Fruit fly (Drosophila melanogaster) whole organism, adult: ENCODE data around the gene RpS19b.

Experiments used
- CG11617 ChIP-seq: fragments of 200-800 bp; sonication (Bioruptor generic); optimal IDR thresholded peaks from 2 replicates; lab custom pipeline; 2017; ENCODE audit warnings: mild to moderate bottlenecking, missing biosample characterization, missing genetic modification reagents, missing genetic modification characterization
- CG12768 ChIP-seq: fragments of 200-800 bp; sonication (Bioruptor generic); optimal IDR thresholded peaks from 2 replicates; lab custom pipeline; 2017; ENCODE audit warnings: missing biosample characterization, missing genetic modification characterization, mild to moderate bottlenecking, moderate library complexity, missing genetic modification reagents
- CG14711 ChIP-seq: fragments of 200-800 bp; sonication (Bioruptor generic); optimal IDR thresholded peaks from 2 replicates; lab custom pipeline; 2018; ENCODE audit warnings: missing biosample characterization, mild to moderate bottlenecking, missing genetic modification characterization, moderate library complexity
- CG1620 ChIP-seq: fragments of 200-800 bp; sonication (Bioruptor generic); optimal IDR thresholded peaks from 2 replicates; lab custom pipeline; 2016; ENCODE audit warnings: missing biosample characterization, missing genetic modification characterization
- CG33017 ChIP-seq: fragments of 200-800 bp; sonication (Bioruptor generic); optimal IDR thresholded peaks from 2 replicates; lab custom pipeline; 2018; ENCODE audit warnings: missing biosample characterization, mild to moderate bottlenecking, missing genetic modification characterization, moderate library complexity
- CG5204 ChIP-seq: fragments of 200-800 bp; sonication (Bioruptor generic); optimal IDR thresholded peaks from 2 replicates; lab custom pipeline; 2016; ENCODE audit warnings: missing biosample characterization, missing genetic modification characterization
- CG7045 ChIP-seq: fragments of 200-800 bp; sonication (Bioruptor generic); optimal IDR thresholded peaks from 2 replicates; lab custom pipeline; 2017; ENCODE audit warnings: missing biosample characterization, mild to moderate bottlenecking, missing genetic modification characterization
- CG7101 ChIP-seq: fragments of 200-800 bp; sonication (Bioruptor generic); optimal IDR thresholded peaks from 2 replicates; lab custom pipeline; 2018; ENCODE audit warnings: missing biosample characterization, mild to moderate bottlenecking, missing genetic modification characterization, moderate library complexity
- Clk ChIP-seq: fragments of 200-800 bp; sonication (Bioruptor generic); optimal IDR thresholded peaks from 2 replicates; lab custom pipeline; 2017; ENCODE audit warnings: missing biosample characterization, missing genetic modification characterization
- Crg-1 ChIP-seq: fragments of 200-800 bp; sonication (Bioruptor generic); optimal IDR thresholded peaks from 2 replicates; lab custom pipeline; 2016; ENCODE audit warnings: missing biosample characterization, missing genetic modification characterization
- Hr96 ChIP-seq: fragments of 200-800 bp; sonication (Bioruptor generic); optimal IDR thresholded peaks from 2 replicates; lab custom pipeline; 2016; ENCODE audit warnings: missing biosample characterization, missing genetic modification characterization
- Mnt ChIP-seq: fragments of 200-800 bp; sonication (Bioruptor generic); optimal IDR thresholded peaks from 2 replicates; lab custom pipeline; 2016; ENCODE audit warnings: missing biosample characterization, mild to moderate bottlenecking, missing genetic modification characterization
- bab1 ChIP-seq: fragments of 200-800 bp; sonication (Bioruptor generic); optimal IDR thresholded peaks from 3 replicates; lab custom pipeline; 2019; ENCODE audit warnings: missing biosample characterization, mild to moderate bottlenecking, missing genetic modification characterization, moderate library complexity
- cic ChIP-seq: fragments of 200-800 bp; sonication (Bioruptor generic); optimal IDR thresholded peaks from 2 replicates; lab custom pipeline; 2017; ENCODE audit warnings: missing biosample characterization, mild to moderate bottlenecking, missing genetic modification characterization, moderate library complexity
- cnc ChIP-seq, 2 experiments: fragments of >200 bp; optimal IDR thresholded peaks; 2 replicates each; lab custom pipeline; 2017
- kay ChIP-seq: fragments of 200-800 bp; sonication (Bioruptor generic); peaks from one replicate; lab custom pipeline; 2016; ENCODE audit warnings: missing biosample characterization, missing genetic modification characterization, borderline replicate concordance
- ovo ChIP-seq: fragments of 200-800 bp; sonication (Bioruptor generic); optimal IDR thresholded peaks from 2 replicates; lab custom pipeline; 2016; ENCODE audit warnings: missing biosample characterization, missing genetic modification characterization
- pad ChIP-seq: fragments of 200-800 bp; sonication (Bioruptor generic); optimal IDR thresholded peaks from 3 replicates; lab custom pipeline; 2017; ENCODE audit warnings: missing biosample characterization, missing genetic modification characterization, mild to moderate bottlenecking, moderate library complexity, missing genetic modification reagents
- tj ChIP-seq: fragments of 200-800 bp; sonication (Bioruptor generic); optimal IDR thresholded peaks from 3 replicates; lab custom pipeline; 2017; ENCODE audit warnings: missing biosample characterization, mild to moderate bottlenecking, missing genetic modification characterization, moderate library complexity
- toe ChIP-seq: fragments of 200-800 bp; sonication (Bioruptor generic); optimal IDR thresholded peaks from 2 replicates; lab custom pipeline; 2016; ENCODE audit warnings: missing biosample characterization, missing genetic modification characterization

The RpS19b gene

DNA sequence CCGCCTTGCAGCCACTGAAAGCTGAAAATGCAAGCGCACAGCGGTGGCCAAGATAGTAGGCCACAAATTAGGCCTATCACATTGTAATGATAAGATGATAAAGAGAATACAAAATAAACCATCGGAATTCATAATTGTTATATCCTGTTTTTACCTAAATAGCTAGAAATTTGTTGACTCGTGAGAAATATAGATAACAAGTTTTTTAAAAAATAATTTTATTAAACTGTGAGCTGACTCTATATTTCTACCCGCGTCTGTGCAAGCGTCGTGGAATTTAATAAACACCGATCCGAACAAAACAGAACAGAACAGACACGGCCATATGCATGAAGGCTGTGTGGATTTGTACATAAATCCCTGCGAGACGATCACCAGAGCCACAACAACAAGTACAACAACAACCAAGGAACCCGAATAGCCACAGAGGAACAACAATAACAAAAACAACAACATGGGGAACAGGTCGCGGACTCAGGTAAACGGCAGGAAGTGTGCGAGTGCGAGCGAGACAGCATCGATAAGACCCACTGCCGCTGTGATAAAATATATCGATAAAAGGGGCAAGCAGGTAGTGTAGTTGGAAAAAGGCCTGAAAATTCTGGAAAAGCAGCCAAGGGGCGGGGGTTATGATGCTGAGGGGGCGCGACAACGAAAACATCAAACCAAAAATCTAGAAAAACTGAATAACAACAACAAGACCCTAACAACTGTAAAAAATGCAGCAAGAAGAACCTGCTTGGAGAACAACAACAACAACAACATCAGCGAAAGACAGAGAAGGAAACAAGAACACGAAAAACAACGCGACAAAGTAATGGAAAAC lies 46.8 kb downstream of the RpS19b start:
- TF ChIP-seq CG1620 (peak; percentile 44), cnc (optimal IDR thresholded peaks at IDR 0.05; lab: Kevin White, UChicago) (no peak), Crg-1 (no peak), Hr96 (peak; percentile 37), Mnt (GFP tag; lab: Kevin White, UChicago) (peak; percentile 20), CG12768 (GFP tag; lab: Kevin White, UChicago) (no peak), toe (no peak), ovo (no peak), pad (GFP tag; lab: Kevin White, UChicago) (peak; percentile 82), kay (GFP tag; lab: Kevin White, UChicago) (no peak), CG7045 (GFP tag; lab: Kevin White, UChicago) (no peak), CG7101 (peak; percentile 71), bab1 (GFP tag; lab: Kevin White, UChicago) (peak; percentile 90), cic (GFP tag; lab: Kevin White, UChicago) (no peak), Clk (GFP tag; lab: Kevin White, UChicago) (no peak), CG5204 (GFP tag; lab: Kevin White, UChicago) (peak; percentile 11), CG11617 (GFP tag; lab: Kevin White, UChicago) (peak; percentile 53), CG33017 (tag; lab: Kevin White, UChicago) (peak; percentile 2), CG14711 (peak; percentile 70), tj (GFP tag; lab: Kevin White, UChicago) (no peak)

DNA sequence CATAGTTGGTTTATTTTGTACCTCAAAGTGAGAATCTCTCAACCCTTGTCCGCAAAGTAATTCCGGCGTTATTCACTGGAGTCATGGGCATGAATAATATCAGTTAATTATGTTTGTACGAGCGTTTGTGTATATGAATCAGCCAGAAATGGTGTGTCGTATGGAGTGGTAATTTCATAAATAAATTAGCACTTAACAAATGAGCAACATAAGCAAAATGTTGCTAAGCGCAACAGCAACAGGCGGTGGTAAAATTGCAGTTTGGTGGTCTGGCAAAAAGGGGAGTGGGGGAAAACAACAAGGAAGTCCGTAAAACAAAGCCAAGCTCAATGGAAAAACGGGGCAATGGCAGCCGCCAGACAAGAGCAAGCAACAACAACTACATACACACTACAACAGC lies 47.7 kb downstream of the RpS19b start:
- TF ChIP-seq tj (GFP tag; lab: Kevin White, UChicago) = peak; percentile 87
- no peak for TF ChIP-seq CG11617 (GFP tag; lab: Kevin White, UChicago)

DNA sequence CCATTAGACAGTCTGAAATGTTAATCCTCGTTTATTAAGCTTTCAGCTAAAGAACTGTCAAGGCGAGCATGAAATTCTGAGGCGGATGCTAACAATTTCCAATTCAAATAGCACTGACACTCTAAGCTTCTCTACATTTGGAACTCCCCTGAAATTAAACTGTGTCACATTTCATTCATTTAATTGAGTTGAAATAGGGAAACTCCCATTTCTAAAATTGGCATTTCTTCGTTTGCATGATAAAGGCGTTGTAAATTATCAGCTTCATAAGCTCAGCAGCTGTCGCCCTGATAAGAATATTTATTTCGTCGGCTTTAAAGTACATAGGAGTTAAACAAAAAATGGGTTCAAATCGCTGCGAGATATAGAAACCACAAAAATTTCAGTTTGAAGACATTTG lies 48.1 kb downstream of the RpS19b start:
- TF ChIP-seq CG5204 (GFP tag; lab: Kevin White, UChicago) = no peak
- no peak for TF ChIP-seq cnc (optimal IDR thresholded peaks at IDR 0.05; lab: Kevin White, UChicago)
- TF ChIP-seq CG33017 (tag; lab: Kevin White, UChicago) = no peak
- no peak for TF ChIP-seq CG7045 (GFP tag; lab: Kevin White, UChicago)

DNA sequence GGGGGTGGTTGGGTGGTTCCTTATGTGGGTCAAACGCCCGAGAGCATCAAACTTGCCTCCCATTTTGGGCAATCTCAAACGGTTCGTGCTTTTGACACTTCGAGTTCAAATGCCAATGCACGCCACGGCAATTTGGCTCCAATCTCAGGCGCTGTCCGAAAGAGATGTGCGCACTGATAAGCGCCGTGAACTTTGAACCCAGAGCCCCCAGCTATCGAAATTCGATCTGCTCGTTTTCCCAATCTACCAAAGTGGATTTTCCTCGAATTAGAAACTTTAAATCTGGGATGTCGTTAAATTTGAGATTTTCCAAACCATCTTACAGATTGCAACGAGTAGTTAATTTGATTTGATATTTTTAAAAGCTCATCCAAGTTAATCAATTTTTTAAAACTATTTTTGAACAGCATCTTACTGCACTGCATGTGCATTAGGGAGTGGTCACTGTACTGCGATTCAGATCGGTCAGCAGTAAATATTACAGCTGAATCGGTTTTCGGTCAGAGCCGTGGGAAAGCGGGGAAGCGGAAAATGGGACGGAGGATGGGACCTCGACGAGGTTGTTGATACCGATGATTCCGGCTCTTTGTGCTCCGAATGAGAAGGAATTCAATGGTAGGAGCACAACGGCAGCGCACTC lies 49.1 kb downstream of the RpS19b start:
- TF ChIP-seq cnc (optimal IDR thresholded peaks at IDR 0.05; lab: Kevin White, UChicago) (no peak), CG12768 (GFP tag; lab: Kevin White, UChicago) (no peak), tj (GFP tag; lab: Kevin White, UChicago) (peak; percentile 72)
